Fruit fly (Drosophila melanogaster): ENCODE measurements around the gene Sap47.
"Not testable (repeated sequence)": the region's sequence is repeated elsewhere in the genome, so short reads cannot be mapped to it uniquely, and the experiment has no call there.

Gene Sap47

dm6 chr3R:15901097-15901709 lies 33.7 kb upstream of the Sap47 start (continued):
- TF ChIP-seq CG32532 (GFP tag; IDR thresholded peaks at IDR 0.05) (peak; percentile 82), Atf6 (GFP tag; IDR thresholded peaks at IDR 0.05) (peak; percentile 73), CG3847 (GFP tag; IDR thresholded peaks at IDR 0.05) (peak; percentile 56), Rfx (GFP tag; IDR thresholded peaks at IDR 0.05) (peak; percentile 88), slbo (GFP tag; IDR thresholded peaks at IDR 0.05) (peak; percentile 84), Ptx1 (GFP tag; IDR thresholded peaks at IDR 0.05) (0 out of 2 replicates have a peak, but pooled peaks have one; percentile 43), CG9932 (GFP tag; IDR thresholded peaks at IDR 0.05) (peak; percentile 81), CG2889 (GFP tag; IDR thresholded peaks at IDR 0.05) (0 out of 3 replicates have a peak, but pooled peaks have one; percentile 11), CG11247 (GFP tag; IDR thresholded peaks at IDR 0.05) (0 out of 2 replicates have a peak, but pooled peaks have one; percentile 9), Mrtf (GFP tag; IDR thresholded peaks at IDR 0.05) (0 out of 3 replicates have a peak, but pooled peaks have one; percentile 27), chinmo (GFP tag; IDR thresholded peaks at IDR 0.05; ENCODE audit: partially characterized antibody) (0 out of 4 replicates have a peak, but pooled peaks have one; percentile 51), Jarid2 (GFP tag; optimal IDR thresholded peaks at IDR 0.05) (peak; percentile 54), E2f2 (GFP tag; IDR thresholded peaks at IDR 0.05) (peak; percentile 41; the same call in 1 of the 2 replicates), CG14441 (GFP tag; IDR thresholded peaks at IDR 0.05) (peak; percentile 38; the same call in 1 of the 2 replicates), CG4404 (GFP tag; IDR thresholded peaks at IDR 0.05) (peak; percentile 34; the same call in 1 of the 2 replicates), Ets65A (GFP tag) (peak; percentile 39), danr (GFP tag; IDR thresholded peaks at IDR 0.05) (peak; percentile 37; the same call in 1 of the 2 replicates), prd (GFP tag; IDR thresholded peaks at IDR 0.05) (peak; percentile 47; the same call in 2 of the 3 replicates), CG31224 (GFP tag; IDR thresholded peaks at IDR 0.05) (0 out of 2 replicates have a peak, but pooled peaks have one; percentile 34), CG11456 (GFP tag; IDR thresholded peaks at IDR 0.05) (peak; percentile 46; the same call in 1 of the 3 replicates), cas (GFP tag; IDR thresholded peaks at IDR 0.05) (peak; percentile 52; the same call in 1 of the 2 replicates), CG11093 (GFP tag; IDR thresholded peaks at IDR 0.05) (0 out of 3 replicates have a peak, but pooled peaks have one; percentile 16), Adf1 (GFP tag; IDR thresholded peaks at IDR 0.05) (peak; percentile 29; the same call in 1 of the 2 replicates), Ada2b (GFP tag; IDR thresholded peaks at IDR 0.05) (peak; percentile 35; the same call in 1 of the 2 replicates), gce (GFP tag; IDR thresholded peaks at IDR 0.05) (peak; percentile 41; the same call in 1 of the 3 replicates), CG14014 (GFP tag; IDR thresholded peaks at IDR 0.05) (peak; percentile 68), CG7372 (GFP tag; IDR thresholded peaks at IDR 0.05) (peak; percentile 46; the same call in 1 of the 2 replicates), esg (GFP tag; conservative IDR thresholded peaks at IDR 0.05) (0 out of 2 replicates have a peak, but pooled peaks have one; percentile 25), Xrp1 (GFP tag; IDR thresholded peaks at IDR 0.05) (peak; percentile 39; the same call in 1 of the 2 replicates), ham (GFP tag; IDR thresholded peaks at IDR 0.05) (peak; percentile 30; the same call in 1 of the 2 replicates), lbe (GFP tag; optimal IDR thresholded peaks at IDR 0.05) (peak; percentile 3), Dbx (GFP tag; IDR thresholded peaks at IDR 0.05) (peak; percentile 83), dysf (GFP tag; IDR thresholded peaks at IDR 0.05) (peak; percentile 67; the same call in 2 of the 3 replicates), wdn (GFP tag; IDR thresholded peaks at IDR 0.05) (peak; percentile 59; the same call in 1 of the 2 replicates), CG9215 (GFP tag; IDR thresholded peaks at IDR 0.05) (peak; percentile 67), gsb (GFP tag; IDR thresholded peaks at IDR 0.05) (peak; percentile 46; the same call in 1 of the 2 replicates), toy (GFP tag; IDR thresholded peaks at IDR 0.05) (0 out of 2 replicates have a peak, but pooled peaks have one; percentile 27), Drgx (GFP tag; IDR thresholded peaks at IDR 0.05) (peak; percentile 91), hkb (GFP tag; IDR thresholded peaks at IDR 0.05) (peak; percentile 25; the same call in 1 of the 2 replicates), lmd (GFP tag; IDR thresholded peaks at IDR 0.05) (peak; percentile 62; the same call in 1 of the 2 replicates), Aef1 (GFP tag; IDR thresholded peaks at IDR 0.05) (peak; percentile 26; the same call in 1 of the 3 replicates), Trl (optimal IDR thresholded peaks at IDR 0.05) (peak; percentile 30 to 73), CG11085 (GFP tag; IDR thresholded peaks at IDR 0.05) (peak; percentile 22; the same call in 1 of the 2 replicates), so (GFP tag; IDR thresholded peaks at IDR 0.05) (0 out of 3 replicates have a peak, but pooled peaks have one; percentile 15)
- not testable (repeated sequence) for TF ChIP-seq prd (optimal IDR thresholded peaks at IDR 0.05); hkb (optimal IDR thresholded peaks at IDR 0.05); Trl (GFP tag; optimal IDR thresholded peaks at IDR 0.05)

Measured in whole organism, embryonic.